Worm (Caenorhabditis elegans) whole organism, late embryonic: ENCODE results near the gene clec-134.

Experiments
- ceh-9 ChIP-seq: sonication (generic microtip); optimal IDR thresholded peaks from 2 replicates; lab custom pipeline; 2016; ENCODE audit warnings: mild to moderate bottlenecking, missing genetic modification characterization, inconsistent platforms, missing compliant biosample characterization
- che-1 ChIP-seq: sonication (generic microtip); optimal IDR thresholded peaks from 2 replicates; lab custom pipeline; 2016; ENCODE audit warnings: mild to moderate bottlenecking, missing genetic modification characterization, missing compliant biosample characterization
- fkh-10 ChIP-seq: fragments of 150-350 bp; optimal IDR thresholded peaks from 2 replicates; lab custom pipeline; 2014; ENCODE audit warnings: missing biosample characterization, missing genetic modification reagents, missing genetic modification characterization
- hlh-8 ChIP-seq: sonication (generic microtip); optimal IDR thresholded peaks from 2 replicates; lab custom pipeline; 2016; ENCODE audit warnings: missing genotype, missing genetic modification characterization, missing compliant biosample characterization
- madf-2 ChIP-seq: sonication (generic microtip); optimal IDR thresholded peaks from 2 replicates; lab custom pipeline; 2017; ENCODE audit warnings: missing genetic modification characterization, missing compliant biosample characterization
- nhr-11 ChIP-seq: fragments of 150-350 bp; optimal IDR thresholded peaks from 2 replicates; lab custom pipeline; 2014; ENCODE audit warnings: missing biosample characterization, missing genetic modification characterization
- pros-1 ChIP-seq: fragments of 150-350 bp; optimal IDR thresholded peaks from 2 replicates; lab custom pipeline; 2014; ENCODE audit warnings: missing biosample characterization, missing genetic modification reagents, missing genetic modification characterization
- ztf-16 ChIP-seq: sonication (generic microtip); optimal IDR thresholded peaks from 2 replicates; lab custom pipeline; 2017; ENCODE audit warnings: missing genetic modification characterization, missing compliant biosample characterization

DNA sequence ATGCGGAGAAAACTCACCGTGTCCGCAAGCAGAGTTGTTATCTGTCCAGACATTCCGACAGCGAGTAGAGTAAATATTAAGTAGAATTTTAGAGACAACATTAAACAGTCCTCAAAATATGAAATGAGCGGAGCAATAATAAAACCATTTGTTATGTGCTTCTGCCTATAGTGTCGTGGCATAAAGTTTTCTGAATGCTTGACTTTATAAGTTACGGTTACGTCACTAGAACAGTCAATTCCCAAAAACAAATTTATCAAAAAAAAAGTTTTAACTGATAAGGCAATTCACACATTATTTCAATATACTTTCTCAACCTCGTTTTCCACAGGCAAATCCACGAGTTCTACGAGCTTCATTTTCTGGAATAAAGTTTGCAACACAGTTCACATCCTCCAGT, 10.7 kb upstream of the clec-134 start, which contains the start of gene clec-127:
- TF ChIP-seq nhr-11 (tag; lab: Kevin White, UChicago) (no peak), pros-1 (no peak), hlh-8 (tag; lab: Kevin White, UChicago) (no peak), che-1 (tag; lab: Kevin White, UChicago) (no peak), ceh-9 (tag; lab: Kevin White, UChicago) (no peak), madf-2 (no peak), ztf-16 (tag; lab: Kevin White, UChicago) (no peak), fkh-10 (GFP tag; lab: Kevin White, UChicago) (no peak)
